Worm (Caenorhabditis elegans) whole organism, young adult: ENCODE data around the gene F01E11.20.

Experiments used
- B0019.2 ChIP-seq: fragments of 200-800 bp; sonication (Bioruptor generic); conservative IDR thresholded peaks from 2 replicates; pipeline ENCODE4 v1.3.6; 2022; ENCODE audit warnings: missing genetic modification reagents, missing genetic modification characterization, missing compliant biosample characterization
- F57C9.4 ChIP-seq: sonication (generic microtip); optimal IDR thresholded peaks from 2 replicates; lab custom pipeline; 2017; ENCODE audit warnings: mild to moderate bottlenecking, missing genetic modification characterization, missing compliant biosample characterization
- ama-1 ChIP-seq, 3 experiments: fragments of 150-350 bp in 1 of 3; sonication (generic microtip) in 2 of 3; optimal IDR thresholded peaks; 2 replicates each; lab custom pipeline; 2014 to 2018; ENCODE audit warnings: missing biosample characterization in 2 of 3, missing genetic modification characterization in 2 of 3, missing genetic modification reagents in 2 of 3
- dpl-1 ChIP-seq: fragments of 150-350 bp; optimal IDR thresholded peaks from 2 replicates; lab custom pipeline; 2014; ENCODE audit warnings: missing biosample characterization, missing genetic modification reagents, missing genetic modification characterization
- pha-4 ChIP-seq: fragments of 150-350 bp; sonication (generic microtip); optimal IDR thresholded peaks from 2 replicates; lab custom pipeline; 2014; ENCODE audit warnings: missing biosample characterization, missing genetic modification reagents, missing genetic modification characterization
- rec-8 ChIP-seq, 2 experiments: sonication (generic microtip); optimal IDR thresholded peaks; 2 replicates each; lab custom pipeline; 2016; ENCODE audit warnings: mild to moderate bottlenecking in 2 of 2, missing genetic modification characterization in 2 of 2, missing genetic modification reagents in 2 of 2, missing genotype in 2 of 2, missing biosample characterization in 1 of 2, missing compliant biosample characterization in 1 of 2, moderate library complexity in 1 of 2

- TF ChIP-seq dpl-1 (GFP tag; lab: Kevin White, UChicago) (no peak), pha-4 (tag; lab: Kevin White, UChicago) (no peak), F57C9.4 (tag; lab: Kevin White, UChicago) (no peak), rec-8 (tag; optimal IDR thresholded peaks at IDR 0.05; lab: Kevin White, UChicago) (no peak), ama-1 (optimal IDR thresholded peaks at IDR 0.05; lab: Kevin White, UChicago) (no peak), ama-1 (GFP tag; optimal IDR thresholded peaks at IDR 0.05; lab: Kevin White, UChicago) (no peak), B0019.2 (GFP tag; lab: Robert Waterston, UW) (no peak)
Observed at ce11 chrX:7028836-7029235, 32.5 kb upstream of the F01E11.20 start, which contains the start of gene flp-26.
